Fruit fly (Drosophila melanogaster) whole organism, embryonic: ENCODE results near the gene Pat1.

ENCODE experiments used
- Aef1 ChIP-seq: fragments of 200-800 bp; sonication (Bioruptor generic); IDR thresholded peaks from 3 replicates; pipeline ENCODE4 v1.3.6; 2022; ENCODE audit warnings: missing biosample characterization, missing genetic modification characterization
- Bgb ChIP-seq: fragments of 200-800 bp; sonication (Bioruptor generic); IDR thresholded peaks from 2 replicates; pipeline ENCODE4 v1.3.6; 2022; ENCODE audit warnings: missing biosample characterization, missing genetic modification characterization; ENCODE audit not compliant: partially characterized antibody
- CG10565 ChIP-seq: fragments of 200-800 bp; sonication (Bioruptor generic); optimal IDR thresholded peaks from 3 replicates; lab custom pipeline; 2016; ENCODE audit warnings: missing biosample characterization, mild to moderate bottlenecking, missing genetic modification characterization
- CG14860 ChIP-seq: fragments of 200-800 bp; sonication (Bioruptor generic); IDR thresholded peaks from 3 replicates; pipeline ENCODE4 v1.3.6; 2022; ENCODE audit warnings: missing biosample characterization, missing genetic modification characterization; ENCODE audit not compliant: partially characterized antibody
- CG1603 ChIP-seq: fragments of 200-800 bp; sonication (Bioruptor generic); optimal IDR thresholded peaks from 2 replicates; lab custom pipeline; 2019; ENCODE audit warnings: missing biosample characterization, mild to moderate bottlenecking, missing genetic modification characterization, moderate library complexity
- CG16779 ChIP-seq: fragments of 200-800 bp; sonication (Bioruptor generic); IDR thresholded peaks from 2 replicates; pipeline ENCODE4 v1.3.6; 2022; ENCODE audit warnings: missing biosample characterization, missing genetic modification characterization
- CG17359 ChIP-seq: fragments of 200-800 bp; sonication (Bioruptor generic); optimal IDR thresholded peaks from 3 replicates; lab custom pipeline; 2018; ENCODE audit warnings: missing biosample characterization, mild to moderate bottlenecking, missing genetic modification characterization, moderate library complexity
- CG17361 ChIP-seq: fragments of 200-800 bp; sonication (Bioruptor generic); IDR thresholded peaks from 3 replicates; pipeline ENCODE4 v1.3.6; 2022; ENCODE audit warnings: missing biosample characterization, missing genetic modification characterization
- CG1792 ChIP-seq: fragments of 200-800 bp; sonication (Bioruptor generic); optimal IDR thresholded peaks from 2 replicates; lab custom pipeline; 2016; ENCODE audit warnings: missing biosample characterization, missing genetic modification characterization
- CG2199 ChIP-seq: fragments of 200-800 bp; sonication (Bioruptor generic); IDR thresholded peaks from 3 replicates; pipeline ENCODE4 v1.3.6; 2022; ENCODE audit warnings: missing biosample characterization, missing genetic modification characterization
- CG30020 ChIP-seq: fragments of 200-800 bp; optimal IDR thresholded peaks from 2 replicates; lab custom pipeline; 2019; ENCODE audit warnings: missing biosample characterization, mild to moderate bottlenecking, missing genetic modification characterization, moderate library complexity
- CG31224 ChIP-seq: fragments of 200-800 bp; sonication (Bioruptor generic); IDR thresholded peaks from 2 replicates; pipeline ENCODE4 v1.3.6; 2022; ENCODE audit warnings: missing biosample characterization, missing genetic modification characterization
- CG32532 ChIP-seq: fragments of 200-800 bp; sonication (Bioruptor generic); IDR thresholded peaks from 2 replicates; pipeline ENCODE4 v1.3.6; 2022; ENCODE audit warnings: missing biosample characterization, missing genetic modification characterization
- CG4328 ChIP-seq: fragments of 200-800 bp; sonication (Bioruptor generic); optimal IDR thresholded peaks from 3 replicates; lab custom pipeline; 2017; ENCODE audit warnings: missing biosample characterization, missing genetic modification reagents, missing genetic modification characterization
- CG4707 ChIP-seq: fragments of 200-800 bp; sonication (Bioruptor generic); optimal IDR thresholded peaks from 2 replicates; lab custom pipeline; 2018; ENCODE audit warnings: missing biosample characterization, mild to moderate bottlenecking, missing genetic modification characterization, moderate library complexity
- CG4820 ChIP-seq: fragments of 200-800 bp; sonication (Bioruptor generic); optimal IDR thresholded peaks from 3 replicates; lab custom pipeline; 2016; ENCODE audit warnings: missing biosample characterization, missing genetic modification characterization
- CG6175 ChIP-seq: fragments of 200-800 bp; sonication (Bioruptor generic); IDR thresholded peaks from 3 replicates; pipeline ENCODE4 v1.3.6; 2022; ENCODE audit warnings: missing biosample characterization, missing genetic modification characterization
- CG7372 ChIP-seq: fragments of 200-800 bp; sonication (Bioruptor generic); IDR thresholded peaks from 2 replicates; pipeline ENCODE4 v1.3.6; 2022; ENCODE audit warnings: missing biosample characterization, missing genetic modification characterization
- CG7556 ChIP-seq: fragments of 200-800 bp; sonication (Bioruptor generic); optimal IDR thresholded peaks from 2 replicates; lab custom pipeline; 2017; ENCODE audit warnings: missing biosample characterization, mild to moderate bottlenecking, missing genetic modification characterization
- CG9932 ChIP-seq: fragments of 200-800 bp; sonication (Bioruptor generic); IDR thresholded peaks from 2 replicates; pipeline ENCODE4 v1.3.6; 2022; ENCODE audit warnings: missing biosample characterization, missing genetic modification characterization
- CoRest ChIP-seq: fragments of 200-800 bp; sonication (Bioruptor generic); optimal IDR thresholded peaks from 3 replicates; lab custom pipeline; 2018; ENCODE audit warnings: missing biosample characterization, mild to moderate bottlenecking, missing genetic modification characterization, moderate library complexity
- D19A ChIP-seq: fragments of 200-800 bp; optimal IDR thresholded peaks from 3 replicates; lab custom pipeline; 2019; ENCODE audit warnings: missing biosample characterization, mild to moderate bottlenecking, missing genetic modification characterization, moderate library complexity
- Dbx ChIP-seq: fragments of 200-800 bp; sonication (Bioruptor generic); IDR thresholded peaks from 3 replicates; pipeline ENCODE4 v1.3.6; 2022; ENCODE audit warnings: missing biosample characterization, missing genetic modification characterization
- Deaf1 ChIP-seq: fragments of 200-800 bp; optimal IDR thresholded peaks from 3 replicates; lab custom pipeline; 2019; ENCODE audit warnings: missing biosample characterization, mild to moderate bottlenecking, missing genetic modification characterization, moderate library complexity
- Dll ChIP-seq: fragments of 200-800 bp; sonication (Bioruptor generic); IDR thresholded peaks from 4 replicates; pipeline ENCODE4 v1.3.6; 2022; ENCODE audit warnings: missing biosample characterization, missing genetic modification characterization; ENCODE audit not compliant: partially characterized antibody
- Drgx ChIP-seq: fragments of 200-800 bp; sonication (Bioruptor generic); IDR thresholded peaks from 2 replicates; pipeline ENCODE4 v1.3.6; 2022; ENCODE audit warnings: missing biosample characterization, missing genetic modification characterization
- GATAe ChIP-seq: fragments of 200-800 bp; sonication (Bioruptor generic); conservative IDR thresholded peaks from 2 replicates; pipeline ENCODE4 v1.3.6; 2022; ENCODE audit warnings: missing biosample characterization, missing genetic modification characterization
- HmgZ ChIP-seq: fragments of 200-800 bp; sonication (Bioruptor generic); optimal IDR thresholded peaks from 2 replicates; lab custom pipeline; 2018; ENCODE audit warnings: missing biosample characterization, mild to moderate bottlenecking, missing genetic modification characterization
- Hmr ChIP-seq: fragments of 200-800 bp; sonication (Bioruptor generic); optimal IDR thresholded peaks from 3 replicates; lab custom pipeline; 2017; ENCODE audit warnings: mild to moderate bottlenecking, missing biosample characterization, missing genetic modification reagents, missing genetic modification characterization
- Jarid2 ChIP-seq: fragments of 200-800 bp; sonication (Bioruptor generic); optimal IDR thresholded peaks from 3 replicates; lab custom pipeline; 2017; ENCODE audit warnings: mild to moderate bottlenecking, missing biosample characterization, missing genetic modification reagents, missing genetic modification characterization
- Lhr ChIP-seq: fragments of 200-800 bp; sonication (Bioruptor generic); optimal IDR thresholded peaks from 3 replicates; lab custom pipeline; 2017; ENCODE audit warnings: mild to moderate bottlenecking, missing biosample characterization, missing genetic modification reagents, missing genetic modification characterization
- Trl ChIP-seq, 3 experiments: fragments of >200 bp in 2 of 3; fragments of 200-800 bp in 1 of 3; sonication (Bioruptor generic) in 1 of 3; optimal IDR thresholded peaks; 2 replicates in 1 of 3; 3 replicates in 2 of 3; lab custom pipeline; 2016 to 2017; ENCODE audit warnings: missing biosample characterization in 1 of 3, missing genetic modification characterization in 1 of 3
- ase ChIP-seq: fragments of 200-800 bp; sonication (Bioruptor generic); IDR thresholded peaks from 3 replicates; pipeline ENCODE4 v1.3.6; 2022; ENCODE audit warnings: missing biosample characterization, missing genetic modification characterization
- bbx ChIP-seq: fragments of 200-800 bp; sonication (Bioruptor generic); IDR thresholded peaks from 2 replicates; pipeline ENCODE4 v1.3.6; 2022; ENCODE audit warnings: missing biosample characterization, missing genetic modification characterization; ENCODE audit not compliant: partially characterized antibody
- bowl ChIP-seq: fragments of 200-800 bp; sonication (Bioruptor generic); IDR thresholded peaks from 2 replicates; pipeline ENCODE4 v1.3.6; 2022; ENCODE audit warnings: missing biosample characterization, missing genetic modification characterization
- cas ChIP-seq: fragments of 200-800 bp; sonication (Bioruptor generic); IDR thresholded peaks from 2 replicates; pipeline ENCODE4 v1.3.6; 2022; ENCODE audit warnings: missing biosample characterization, missing genetic modification characterization
- chinmo ChIP-seq: fragments of 200-800 bp; sonication (Bioruptor generic); IDR thresholded peaks from 4 replicates; pipeline ENCODE4 v1.3.6; 2022; ENCODE audit warnings: missing biosample characterization, missing genetic modification characterization; ENCODE audit not compliant: partially characterized antibody
- cwo ChIP-seq: fragments of 200-800 bp; sonication (Bioruptor generic); optimal IDR thresholded peaks from 3 replicates; lab custom pipeline; 2017; ENCODE audit warnings: missing biosample characterization, missing genetic modification characterization, mild to moderate bottlenecking, moderate library complexity, missing genetic modification reagents
- danr ChIP-seq: fragments of 200-800 bp; sonication (Bioruptor generic); IDR thresholded peaks from 2 replicates; pipeline ENCODE4 v1.3.6; 2022; ENCODE audit warnings: missing biosample characterization, missing genetic modification characterization
- dm ChIP-seq: fragments of 200-800 bp; sonication (Bioruptor generic); optimal IDR thresholded peaks from 3 replicates; lab custom pipeline; 2016; ENCODE audit warnings: missing biosample characterization, missing genetic modification characterization
- fd96Cb ChIP-seq: fragments of 200-800 bp; sonication (Bioruptor generic); optimal IDR thresholded peaks from 2 replicates; lab custom pipeline; 2018; ENCODE audit warnings: missing biosample characterization, mild to moderate bottlenecking, missing genetic modification characterization, moderate library complexity
- hth ChIP-seq: fragments of >200 bp; optimal IDR thresholded peaks from 2 replicates; lab custom pipeline; 2017; ENCODE audit warnings: inconsistent platforms
- jing ChIP-seq: fragments of 200-800 bp; sonication (Bioruptor generic); optimal IDR thresholded peaks from 2 replicates; lab custom pipeline; 2018; ENCODE audit warnings: missing biosample characterization, mild to moderate bottlenecking, missing genetic modification characterization
- klu ChIP-seq: fragments of 200-800 bp; sonication (Bioruptor generic); IDR thresholded peaks from 2 replicates; pipeline ENCODE4 v1.3.6; 2022; ENCODE audit warnings: missing biosample characterization, missing genetic modification characterization
- row ChIP-seq: fragments of 200-800 bp; sonication (Bioruptor generic); IDR thresholded peaks from 3 replicates; pipeline ENCODE4 v1.3.6; 2022; ENCODE audit warnings: missing biosample characterization, missing genetic modification characterization
- sisA ChIP-seq: fragments of 200-800 bp; sonication (Bioruptor generic); IDR thresholded peaks from 2 replicates; pipeline ENCODE4 v1.3.6; 2022; ENCODE audit warnings: missing biosample characterization, missing genetic modification characterization
- tio ChIP-seq: fragments of 200-800 bp; sonication (Bioruptor generic); optimal IDR thresholded peaks from 2 replicates; lab custom pipeline; 2017; ENCODE audit warnings: missing biosample characterization, missing genetic modification characterization, inconsistent platforms
- trh ChIP-seq: fragments of 200-800 bp; sonication (Bioruptor generic); optimal IDR thresholded peaks from 2 replicates; lab custom pipeline; 2016; ENCODE audit warnings: missing biosample characterization, missing genetic modification characterization
- unc-4 ChIP-seq: fragments of 200-800 bp; sonication (Bioruptor generic); IDR thresholded peaks from 2 replicates; pipeline ENCODE4 v1.3.6; 2022; ENCODE audit warnings: missing biosample characterization, missing genetic modification characterization; ENCODE audit not compliant: partially characterized antibody
- wek ChIP-seq: fragments of 200-800 bp; sonication (Bioruptor generic); optimal IDR thresholded peaks from 3 replicates; lab custom pipeline; 2018; ENCODE audit warnings: missing biosample characterization, mild to moderate bottlenecking, missing genetic modification characterization, moderate library complexity
- zfh1 ChIP-seq: fragments of 200-800 bp; sonication (Bioruptor generic); IDR thresholded peaks from 3 replicates; pipeline ENCODE4 v1.3.6; 2022; ENCODE audit warnings: missing biosample characterization, missing genetic modification characterization

The Pat1 gene

dm6 chrX:6545862-6546270 is 44.7 kb upstream of the Pat1 start:
- TF ChIP-seq CG31224 (GFP tag; lab: Robert Waterston, UW) (no peak), CG7556 (GFP tag; lab: Kevin White, UChicago) (no peak), CG9932 (GFP tag; lab: Robert Waterston, UW) (peak; percentile 27; the same call in 1 of the 2 replicates), hth (lab: Kevin White, UChicago) (no peak), GATAe (GFP tag; lab: Robert Waterston, UW) (no peak), bowl (GFP tag; lab: Robert Waterston, UW) (no peak), CG17359 (tag; lab: Kevin White, UChicago) (no peak), jing (GFP tag; lab: Kevin White, UChicago) (no peak), Bgb (GFP tag; lab: Robert Waterston, UW) (peak; percentile 46; the same call in 1 of the 2 replicates), wek (GFP tag; lab: Kevin White, UChicago) (no peak), trh (GFP tag; lab: Kevin White, UChicago) (no peak), fd96Cb (tag; lab: Kevin White, UChicago) (no peak), CG4707 (GFP tag; lab: Kevin White, UChicago) (peak; percentile 43), Deaf1 (tag; lab: Kevin White, UChicago) (peak; percentile 92), D19A (tag; lab: Kevin White, UChicago) (no peak), chinmo (GFP tag; lab: Robert Waterston, UW) (no peak), CG14860 (GFP tag; lab: Robert Waterston, UW) (no peak), tio (GFP tag; lab: Kevin White, UChicago) (no peak), Drgx (GFP tag; lab: Robert Waterston, UW) (0 out of 2 replicates have a peak, but pooled peaks have one; percentile 25), Trl (optimal IDR thresholded peaks at IDR 0.05; lab: Kevin White, UChicago) (no peak), Trl (GFP tag; optimal IDR thresholded peaks at IDR 0.05; lab: Kevin White, UChicago) (no peak), CoRest (tag; lab: Kevin White, UChicago) (no peak), CG4820 (GFP tag; lab: Kevin White, UChicago) (no peak), CG17361 (no peak), sisA (no peak), Dbx (GFP tag; lab: Robert Waterston, UW) (no peak), danr (no peak), Lhr (GFP tag; lab: Kevin White, UChicago) (no peak), Dll (GFP tag; lab: Robert Waterston, UW) (no peak), Hmr (GFP tag; lab: Kevin White, UChicago) (no peak), CG7372 (GFP tag; lab: Robert Waterston, UW) (no peak), row (GFP tag; lab: Robert Waterston, UW) (peak; percentile 42; the same call in 1 of the 3 replicates), HmgZ (no peak), CG1792 (GFP tag; lab: Kevin White, UChicago) (no peak), CG10565 (no peak), CG16779 (GFP tag; lab: Robert Waterston, UW) (no peak), ase (GFP tag; lab: Robert Waterston, UW) (no peak), CG1603 (tag; lab: Kevin White, UChicago) (no peak), bbx (GFP tag; lab: Robert Waterston, UW) (0 out of 2 replicates have a peak, but pooled peaks have one; percentile 21), cwo (GFP tag; lab: Kevin White, UChicago) (no peak), CG32532 (GFP tag; lab: Robert Waterston, UW) (0 out of 2 replicates have a peak, but pooled peaks have one; percentile 14), dm (GFP tag; lab: Kevin White, UChicago) (no peak), CG6175 (GFP tag; lab: Robert Waterston, UW) (no peak), unc-4 (no peak), CG4328 (no peak), klu (GFP tag; lab: Robert Waterston, UW) (no peak), CG30020 (tag; lab: Kevin White, UChicago) (no peak), cas (GFP tag; lab: Robert Waterston, UW) (no peak), Jarid2 (GFP tag; lab: Kevin White, UChicago) (peak; percentile 62), Aef1 (GFP tag; lab: Robert Waterston, UW) (no peak), CG2199 (GFP tag; lab: Robert Waterston, UW) (no peak), zfh1 (GFP tag; lab: Robert Waterston, UW) (peak; percentile 46; the same call in 1 of the 3 replicates)
